Fruit fly (Drosophila melanogaster) whole organism, embryonic: ENCODE measurements around the gene dsf.

ENCODE experiments used
- Adf1 ChIP-seq: fragments of 200-800 bp; sonication (Bioruptor generic); IDR thresholded peaks from 2 replicates; pipeline ENCODE4 v1.3.6; 2022; ENCODE audit warnings: missing biosample characterization, missing genetic modification characterization
- Atf3 ChIP-seq: fragments of 200-800 bp; sonication (Bioruptor generic); optimal IDR thresholded peaks from 3 replicates; lab custom pipeline; 2016; ENCODE audit warnings: missing biosample characterization, missing genetic modification characterization
- CG10274 ChIP-seq: fragments of 200-800 bp; sonication (Bioruptor generic); optimal IDR thresholded peaks from 3 replicates; lab custom pipeline; 2017; ENCODE audit warnings: missing biosample characterization, mild to moderate bottlenecking, missing genetic modification characterization
- CG10321 ChIP-seq: fragments of 200-800 bp; sonication (Bioruptor generic); IDR thresholded peaks from 2 replicates; pipeline ENCODE4 v1.3.6; 2022; ENCODE audit warnings: missing biosample characterization, missing genetic modification characterization
- CG13296 ChIP-seq: fragments of 200-800 bp; sonication (Bioruptor generic); optimal IDR thresholded peaks from 3 replicates; lab custom pipeline; 2018; ENCODE audit warnings: missing biosample characterization, mild to moderate bottlenecking, missing genetic modification characterization
- CG13894 ChIP-seq: fragments of 200-800 bp; sonication (Bioruptor generic); optimal IDR thresholded peaks from 3 replicates; lab custom pipeline; 2018; ENCODE audit warnings: missing biosample characterization, mild to moderate bottlenecking, missing genetic modification characterization, moderate library complexity
- CG15269 ChIP-seq: fragments of 200-800 bp; sonication (Bioruptor generic); optimal IDR thresholded peaks from 2 replicates; lab custom pipeline; 2018; ENCODE audit warnings: missing biosample characterization, mild to moderate bottlenecking, missing genetic modification characterization, moderate library complexity
- CG17385 ChIP-seq: fragments of 200-800 bp; sonication (Bioruptor generic); optimal IDR thresholded peaks from 3 replicates; lab custom pipeline; 2018; ENCODE audit warnings: missing biosample characterization, mild to moderate bottlenecking, missing genetic modification characterization
- CG18011 ChIP-seq: fragments of 200-800 bp; sonication (Bioruptor generic); optimal IDR thresholded peaks from 2 replicates; lab custom pipeline; 2017; ENCODE audit warnings: missing biosample characterization, missing genetic modification characterization, mild to moderate bottlenecking, moderate library complexity, missing genotype
- CG42726 ChIP-seq: fragments of 200-800 bp; sonication (Bioruptor generic); IDR thresholded peaks from 2 replicates; pipeline ENCODE4 v1.3.6; 2022; ENCODE audit warnings: missing biosample characterization, missing genetic modification characterization; ENCODE audit not compliant: partially characterized antibody
- CG4854 ChIP-seq: fragments of 200-800 bp; sonication (Bioruptor generic); optimal IDR thresholded peaks from 2 replicates; lab custom pipeline; 2016; ENCODE audit warnings: missing biosample characterization, missing genetic modification characterization, inconsistent platforms
- CG5180 ChIP-seq: fragments of 200-800 bp; sonication (Bioruptor generic); optimal IDR thresholded peaks from 3 replicates; lab custom pipeline; 2017; ENCODE audit warnings: missing biosample characterization, missing genetic modification characterization, mild to moderate bottlenecking, moderate library complexity, missing genetic modification reagents
- CG6175 ChIP-seq: fragments of 200-800 bp; sonication (Bioruptor generic); IDR thresholded peaks from 3 replicates; pipeline ENCODE4 v1.3.6; 2022; ENCODE audit warnings: missing biosample characterization, missing genetic modification characterization
- CG6791 ChIP-seq: fragments of 200-800 bp; sonication (Bioruptor generic); IDR thresholded peaks from 3 replicates; pipeline ENCODE4 v1.3.6; 2022; ENCODE audit warnings: missing biosample characterization, missing genetic modification characterization; ENCODE audit not compliant: partially characterized antibody
- CG7928 ChIP-seq: fragments of 200-800 bp; sonication (Bioruptor generic); optimal IDR thresholded peaks from 2 replicates; lab custom pipeline; 2017; ENCODE audit warnings: missing biosample characterization, mild to moderate bottlenecking, missing genetic modification characterization
- CG9215 ChIP-seq: fragments of 200-800 bp; sonication (Bioruptor generic); IDR thresholded peaks from 2 replicates; pipeline ENCODE4 v1.3.6; 2022; ENCODE audit warnings: missing biosample characterization, missing genetic modification characterization
- D ChIP-seq, 2 experiments: fragments of 200-800 bp in 1 of 2; fragments of >200 bp in 1 of 2; sonication (Bioruptor generic) in 1 of 2; optimal IDR thresholded peaks; 2 replicates in 1 of 2; 3 replicates in 1 of 2; lab custom pipeline; 2017; ENCODE audit warnings: mild to moderate bottlenecking in 1 of 2, missing biosample characterization in 1 of 2, missing genetic modification characterization in 1 of 2, missing genetic modification reagents in 1 of 2
- Deaf1 ChIP-seq: fragments of 200-800 bp; optimal IDR thresholded peaks from 3 replicates; lab custom pipeline; 2019; ENCODE audit warnings: missing biosample characterization, mild to moderate bottlenecking, missing genetic modification characterization, moderate library complexity
- Eip74EF ChIP-seq, 2 experiments: fragments of 200-800 bp in 1 of 2; fragments of >200 bp in 1 of 2; sonication (Bioruptor generic) in 1 of 2; optimal IDR thresholded peaks; 2 replicates each; lab custom pipeline; 2017 to 2019; ENCODE audit warnings: missing biosample characterization in 2 of 2, missing genetic modification characterization in 2 of 2, mild to moderate bottlenecking in 1 of 2, moderate library complexity in 1 of 2
- Ets65A ChIP-seq: fragments of 200-800 bp; sonication (Bioruptor generic); peaks from one replicate; lab custom pipeline; 2016; ENCODE audit warnings: missing biosample characterization, missing genetic modification characterization
- Lim3 ChIP-seq: fragments of 200-800 bp; sonication (Bioruptor generic); IDR thresholded peaks from 2 replicates; pipeline ENCODE4 v1.3.6; 2022; ENCODE audit warnings: missing biosample characterization, missing genetic modification characterization
- Nf-YA ChIP-seq: fragments of 200-800 bp; sonication (Bioruptor generic); IDR thresholded peaks from 2 replicates; pipeline ENCODE4 v1.3.6; 2022; ENCODE audit warnings: missing biosample characterization, missing genetic modification characterization
- Nf-YB ChIP-seq: fragments of 200-800 bp; sonication (Bioruptor generic); optimal IDR thresholded peaks from 3 replicates; lab custom pipeline; 2019; ENCODE audit warnings: missing biosample characterization, mild to moderate bottlenecking, missing genetic modification characterization, moderate library complexity
- Nf-YC ChIP-seq: fragments of 200-800 bp; optimal IDR thresholded peaks from 3 replicates; lab custom pipeline; 2019; ENCODE audit warnings: missing biosample characterization, mild to moderate bottlenecking, missing genetic modification characterization, moderate library complexity
- Trl ChIP-seq, 3 experiments: fragments of >200 bp in 2 of 3; fragments of 200-800 bp in 1 of 3; sonication (Bioruptor generic) in 1 of 3; optimal IDR thresholded peaks; 2 replicates in 1 of 3; 3 replicates in 2 of 3; lab custom pipeline; 2016 to 2017; ENCODE audit warnings: missing biosample characterization in 1 of 3, missing genetic modification characterization in 1 of 3
- YL-1 ChIP-seq: fragments of 200-800 bp; sonication (Bioruptor generic); optimal IDR thresholded peaks from 3 replicates; lab custom pipeline; 2017; ENCODE audit warnings: missing biosample characterization, mild to moderate bottlenecking, missing genetic modification characterization
- cg ChIP-seq: fragments of 200-800 bp; sonication (Bioruptor generic); optimal IDR thresholded peaks from 3 replicates; lab custom pipeline; 2019; ENCODE audit warnings: missing biosample characterization, mild to moderate bottlenecking, missing genetic modification characterization, moderate library complexity
- crol ChIP-seq: fragments of 200-800 bp; sonication (Bioruptor generic); IDR thresholded peaks from 2 replicates; pipeline ENCODE4 v1.3.6; 2022; ENCODE audit warnings: missing biosample characterization, missing genetic modification characterization
- ewg ChIP-seq: fragments of 200-800 bp; sonication (Bioruptor generic); optimal IDR thresholded peaks from 3 replicates; lab custom pipeline; 2017; ENCODE audit warnings: mild to moderate bottlenecking, missing biosample characterization, missing genetic modification reagents, missing genetic modification characterization
- hb ChIP-seq: fragments of 200-800 bp; sonication (Bioruptor generic); IDR thresholded peaks from 3 replicates; pipeline ENCODE4 v1.3.6; 2022; ENCODE audit warnings: missing biosample characterization, missing genetic modification characterization; ENCODE audit not compliant: partially characterized antibody
- nerfin-1 ChIP-seq: fragments of 200-800 bp; sonication (Bioruptor generic); optimal IDR thresholded peaks from 3 replicates; lab custom pipeline; 2019; ENCODE audit warnings: missing biosample characterization, mild to moderate bottlenecking, missing genetic modification characterization, moderate library complexity
- pros ChIP-seq: fragments of 200-800 bp; sonication (Bioruptor generic); optimal IDR thresholded peaks from 3 replicates; lab custom pipeline; 2019; ENCODE audit warnings: missing biosample characterization, mild to moderate bottlenecking, missing genetic modification characterization, moderate library complexity
- seq ChIP-seq: fragments of 200-800 bp; sonication (Bioruptor generic); IDR thresholded peaks from 2 replicates; pipeline ENCODE4 v1.3.6; 2022; ENCODE audit warnings: missing biosample characterization, missing genetic modification characterization
- so ChIP-seq: fragments of 200-800 bp; sonication (Bioruptor generic); IDR thresholded peaks from 3 replicates; pipeline ENCODE4 v1.3.6; 2022; ENCODE audit warnings: missing biosample characterization, missing genetic modification characterization
- tll ChIP-seq, 2 experiments: fragments of 200-800 bp in 1 of 2; fragments of >200 bp in 1 of 2; sonication (Bioruptor generic) in 1 of 2; optimal IDR thresholded peaks; 2 replicates each; lab custom pipeline; 2017 to 2019; ENCODE audit warnings: missing biosample characterization in 2 of 2, missing genetic modification characterization in 2 of 2, mild to moderate bottlenecking in 1 of 2, moderate library complexity in 1 of 2
- twi ChIP-seq: fragments of 200-800 bp; optimal IDR thresholded peaks from 2 replicates; lab custom pipeline; 2019; ENCODE audit warnings: missing biosample characterization, mild to moderate bottlenecking, missing genetic modification characterization, moderate library complexity

The dsf gene

dm6 chr2L:5923603-5924138 lies 2.1 kb upstream of the dsf start, which contains the start of gene CG9016 (continued):
- peak; percentile 86 for TF ChIP-seq ewg
- peak; percentile 80 for TF ChIP-seq Adf1
- no peak for TF ChIP-seq CG17385 (GFP tag; lab: Kevin White, UChicago)
- TF ChIP-seq cg (GFP tag; lab: Kevin White, UChicago) = peak; percentile 73
- TF ChIP-seq CG13296 (GFP tag; lab: Kevin White, UChicago) = no peak
- TF ChIP-seq Deaf1 (tag; lab: Kevin White, UChicago) = peak; percentile 83
- peak; percentile 89 for TF ChIP-seq crol (GFP tag; lab: Robert Waterston, UW)
- TF ChIP-seq CG6175 = no peak
- TF ChIP-seq pros (GFP tag; lab: Kevin White, UChicago) = peak; percentile 27
- TF ChIP-seq Nf-YB (GFP tag; lab: Kevin White, UChicago) = peak; percentile 94
- no peak for TF ChIP-seq twi
- no peak for TF ChIP-seq CG18011
- no peak for TF ChIP-seq YL-1 (GFP tag; lab: Kevin White, UChicago)
- TF ChIP-seq CG5180 (GFP tag; lab: Kevin White, UChicago) = peak; percentile 46
- TF ChIP-seq Trl (optimal IDR thresholded peaks at IDR 0.05; lab: Kevin White, UChicago) = peak in 1 of 2 experiments; percentile 9
- TF ChIP-seq Trl (GFP tag; optimal IDR thresholded peaks at IDR 0.05; lab: Kevin White, UChicago) = no peak
- no peak for TF ChIP-seq CG4854 (GFP tag; lab: Kevin White, UChicago)
- peak; percentile 33; the same call in 1 of the 2 replicates for TF ChIP-seq CG42726 (GFP tag; lab: Robert Waterston, UW)
- no peak for TF ChIP-seq Atf3
- peak in 1 of 2 experiments; percentile 15 for TF ChIP-seq tll (GFP tag; optimal IDR thresholded peaks at IDR 0.05; lab: Kevin White, UChicago)
- no peak for TF ChIP-seq D (optimal IDR thresholded peaks at IDR 0.05; lab: Kevin White, UChicago)
- no peak for TF ChIP-seq D (GFP tag; optimal IDR thresholded peaks at IDR 0.05; lab: Kevin White, UChicago)
- no peak for TF ChIP-seq CG9215 (GFP tag; lab: Robert Waterston, UW)
- TF ChIP-seq CG7928 = no peak
- 0 out of 3 replicates have a peak, but pooled peaks have one; percentile 17 for TF ChIP-seq so (GFP tag; lab: Robert Waterston, UW)
- TF ChIP-seq hb (GFP tag; lab: Robert Waterston, UW) = no peak
- TF ChIP-seq nerfin-1 (tag; lab: Kevin White, UChicago) = peak; percentile 5

DNA sequence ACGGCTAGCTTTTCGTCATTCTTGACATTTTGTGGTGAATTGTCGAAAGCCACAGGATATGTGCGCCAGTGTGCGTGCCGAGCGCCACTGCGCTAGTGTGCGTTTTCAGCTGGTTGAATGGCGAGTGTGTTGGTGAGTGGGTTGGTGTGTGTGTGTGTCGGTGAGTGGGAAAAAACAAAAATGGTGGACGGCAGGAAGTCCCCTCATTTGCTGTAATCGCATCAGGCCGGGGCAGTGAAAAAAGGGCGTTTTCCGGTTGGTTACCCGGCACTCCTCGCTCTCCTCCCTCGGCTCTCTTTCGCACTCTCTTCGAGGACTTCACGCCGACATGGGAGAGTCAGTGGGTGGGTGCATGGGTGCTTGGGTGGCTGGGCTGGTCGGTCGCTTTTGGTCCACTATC lies 573 bp upstream of the dsf start:
- TF ChIP-seq Eip74EF (GFP tag; optimal IDR thresholded peaks at IDR 0.05; lab: Kevin White, UChicago) = no peak
- TF ChIP-seq CG6791 = no peak
- peak; percentile 19 for TF ChIP-seq Ets65A (GFP tag; lab: Kevin White, UChicago)
- peak; percentile 78; the same call in 1 of the 2 replicates for TF ChIP-seq seq (GFP tag; lab: Robert Waterston, UW)
- peak; percentile 53 for TF ChIP-seq Nf-YA (GFP tag; lab: Robert Waterston, UW)
- TF ChIP-seq CG10321 (GFP tag; lab: Robert Waterston, UW) = 0 out of 2 replicates have a peak, but pooled peaks have one; percentile 19
- TF ChIP-seq Trl (optimal IDR thresholded peaks at IDR 0.05; lab: Kevin White, UChicago) = peak; percentile 32 to 36
- no peak for TF ChIP-seq Trl (GFP tag; optimal IDR thresholded peaks at IDR 0.05; lab: Kevin White, UChicago)
- TF ChIP-seq Nf-YC = peak; percentile 97
- peak; percentile 62 for TF ChIP-seq crol (GFP tag; lab: Robert Waterston, UW)
- no peak for TF ChIP-seq CG13894
- no peak for TF ChIP-seq Lim3 (GFP tag; lab: Robert Waterston, UW)
- TF ChIP-seq ewg = peak; percentile 8
- peak; percentile 96 for TF ChIP-seq Nf-YB (GFP tag; lab: Kevin White, UChicago)
- no peak for TF ChIP-seq CG15269 (tag; lab: Kevin White, UChicago)
- TF ChIP-seq CG10274 (GFP tag; lab: Kevin White, UChicago) = no peak
- peak; percentile 82 for TF ChIP-seq cg (GFP tag; lab: Kevin White, UChicago)
- peak; percentile 74 for TF ChIP-seq Deaf1 (tag; lab: Kevin White, UChicago)
- TF ChIP-seq, all 482 proteins: peak for 11
